Fruit fly (Drosophila melanogaster) whole organism, prepupa: ENCODE measurements around the gene CG15155.

Experiments used
- Blimp-1 ChIP-seq: fragments of 200-800 bp; sonication (Bioruptor generic); optimal IDR thresholded peaks from 3 replicates; lab custom pipeline; 2017; ENCODE audit warnings: missing biosample characterization, missing genetic modification characterization, mild to moderate bottlenecking, moderate library complexity, missing genetic modification reagents
- CG10631 ChIP-seq: fragments of 200-800 bp; sonication (Bioruptor generic); optimal IDR thresholded peaks from 2 replicates; lab custom pipeline; 2016; ENCODE audit warnings: missing biosample characterization, missing genetic modification characterization
- CG11294 ChIP-seq: fragments of 200-800 bp; sonication (Bioruptor generic); IDR thresholded peaks from 2 replicates; pipeline ENCODE4 v1.3.6; 2022; ENCODE audit warnings: missing biosample characterization, missing genetic modification characterization
- CG11762 ChIP-seq: fragments of 200-800 bp; sonication (Bioruptor generic); optimal IDR thresholded peaks from 3 replicates; lab custom pipeline; 2016; ENCODE audit warnings: missing biosample characterization, missing genetic modification characterization; ENCODE audit not compliant: insufficient read depth
- CG11902 ChIP-seq: fragments of 200-800 bp; sonication (Bioruptor generic); optimal IDR thresholded peaks from 3 replicates; lab custom pipeline; 2016; ENCODE audit warnings: missing biosample characterization, missing genetic modification characterization
- CG1621 ChIP-seq: fragments of 200-800 bp; sonication (Bioruptor generic); optimal IDR thresholded peaks from 3 replicates; lab custom pipeline; 2018; ENCODE audit warnings: missing biosample characterization, mild to moderate bottlenecking, missing genetic modification characterization
- CG16779 ChIP-seq: fragments of 200-800 bp; sonication (Bioruptor generic); optimal IDR thresholded peaks from 3 replicates; lab custom pipeline; 2017; ENCODE audit warnings: missing biosample characterization, mild to moderate bottlenecking, missing genetic modification characterization
- CG3032 ChIP-seq: fragments of 200-800 bp; optimal IDR thresholded peaks from 2 replicates; lab custom pipeline; 2019; ENCODE audit warnings: missing biosample characterization, mild to moderate bottlenecking, missing genetic modification characterization, moderate library complexity
- CG31627 ChIP-seq: fragments of 200-800 bp; sonication (Bioruptor generic); optimal IDR thresholded peaks from 3 replicates; lab custom pipeline; 2016; ENCODE audit warnings: missing biosample characterization, missing genetic modification characterization
- CG34406 ChIP-seq: fragments of 200-800 bp; sonication (Bioruptor generic); optimal IDR thresholded peaks from 3 replicates; lab custom pipeline; 2016; ENCODE audit warnings: missing biosample characterization, missing genetic modification characterization
- CG4318 ChIP-seq: fragments of 200-800 bp; sonication (Bioruptor generic); optimal IDR thresholded peaks from 3 replicates; lab custom pipeline; 2017; ENCODE audit warnings: missing biosample characterization, mild to moderate bottlenecking, missing genetic modification characterization
- CG6276 ChIP-seq: fragments of 200-800 bp; sonication (Bioruptor generic); optimal IDR thresholded peaks from 2 replicates; lab custom pipeline; 2017; ENCODE audit warnings: missing biosample characterization, mild to moderate bottlenecking, missing genetic modification characterization
- CG6808 ChIP-seq: fragments of 200-800 bp; sonication (Bioruptor generic); optimal IDR thresholded peaks from 3 replicates; lab custom pipeline; 2017; ENCODE audit warnings: missing biosample characterization, missing genetic modification characterization, mild to moderate bottlenecking, moderate library complexity, missing genetic modification reagents
- CG7368 ChIP-seq: fragments of 200-800 bp; sonication (Bioruptor generic); optimal IDR thresholded peaks from 3 replicates; lab custom pipeline; 2016; ENCODE audit warnings: missing biosample characterization, missing genetic modification characterization
- CG8119 ChIP-seq: fragments of 200-800 bp; sonication (Bioruptor generic); IDR thresholded peaks from 3 replicates; pipeline ENCODE4 v1.3.6; 2022; ENCODE audit warnings: missing biosample characterization, missing genetic modification characterization
- CG8319 ChIP-seq: fragments of 200-800 bp; sonication (Bioruptor generic); optimal IDR thresholded peaks from 3 replicates; lab custom pipeline; 2016; ENCODE audit warnings: missing biosample characterization, missing genetic modification characterization
- CG8632 ChIP-seq: fragments of 200-800 bp; sonication (Bioruptor generic); optimal IDR thresholded peaks from 3 replicates; lab custom pipeline; 2016; ENCODE audit warnings: missing biosample characterization, missing genetic modification characterization
- CG9139 ChIP-seq: fragments of 200-800 bp; sonication (Bioruptor generic); optimal IDR thresholded peaks from 3 replicates; lab custom pipeline; 2017; ENCODE audit warnings: missing biosample characterization, mild to moderate bottlenecking, missing genetic modification characterization
- Eip75B ChIP-seq: fragments of 200-800 bp; sonication (Bioruptor generic); optimal IDR thresholded peaks from 3 replicates; lab custom pipeline; 2016; ENCODE audit warnings: missing biosample characterization, missing genetic modification characterization
- Eip78C ChIP-seq: fragments of 200-800 bp; sonication (Bioruptor generic); peaks from one replicate; lab custom pipeline; 2016; ENCODE audit warnings: missing biosample characterization, missing genetic modification characterization
- Eip93F ChIP-seq: fragments of 200-800 bp; sonication (Bioruptor generic); optimal IDR thresholded peaks from 2 replicates; lab custom pipeline; 2016; ENCODE audit warnings: missing biosample characterization, mild to moderate bottlenecking, missing genetic modification characterization
- Ets21C ChIP-seq: fragments of 200-800 bp; sonication (Bioruptor generic); optimal IDR thresholded peaks from 3 replicates; lab custom pipeline; 2016; ENCODE audit warnings: missing biosample characterization, missing genetic modification characterization
- Ets96B ChIP-seq: fragments of 200-800 bp; optimal IDR thresholded peaks from 2 replicates; lab custom pipeline; 2019; ENCODE audit warnings: missing biosample characterization, mild to moderate bottlenecking, missing genetic modification characterization, moderate library complexity
- Hr39 ChIP-seq: fragments of 200-800 bp; sonication (Bioruptor generic); optimal IDR thresholded peaks from 2 replicates; lab custom pipeline; 2016; ENCODE audit warnings: missing biosample characterization, missing genetic modification characterization
- Hr4 ChIP-seq: fragments of 200-800 bp; sonication (Bioruptor generic); optimal IDR thresholded peaks from 3 replicates; lab custom pipeline; 2016; ENCODE audit warnings: missing biosample characterization, missing genetic modification characterization
- OdsH ChIP-seq: fragments of 200-800 bp; sonication (Bioruptor generic); optimal IDR thresholded peaks from 3 replicates; lab custom pipeline; 2016; ENCODE audit warnings: missing biosample characterization, missing genetic modification characterization
- Sox102F ChIP-seq: fragments of 200-800 bp; sonication (Bioruptor generic); optimal IDR thresholded peaks from 2 replicates; lab custom pipeline; 2016; ENCODE audit warnings: missing biosample characterization, mild to moderate bottlenecking, missing genetic modification characterization
- Sox15 ChIP-seq: fragments of 200-800 bp; sonication (Bioruptor generic); optimal IDR thresholded peaks from 3 replicates; lab custom pipeline; 2016; ENCODE audit warnings: missing biosample characterization, missing genetic modification characterization
- achi ChIP-seq: fragments of 200-800 bp; sonication (Bioruptor generic); optimal IDR thresholded peaks from 3 replicates; lab custom pipeline; 2016; ENCODE audit warnings: missing biosample characterization, missing genetic modification characterization
- acj6 ChIP-seq: fragments of 200-800 bp; sonication (Bioruptor generic); optimal IDR thresholded peaks from 3 replicates; lab custom pipeline; 2016; ENCODE audit warnings: missing biosample characterization, missing genetic modification characterization
- cyc ChIP-seq: fragments of 200-800 bp; sonication (Bioruptor generic); optimal IDR thresholded peaks from 3 replicates; lab custom pipeline; 2016; ENCODE audit warnings: missing biosample characterization, missing genetic modification characterization
- dac ChIP-seq: fragments of 200-800 bp; sonication (Bioruptor generic); optimal IDR thresholded peaks from 2 replicates; lab custom pipeline; 2017; ENCODE audit warnings: missing biosample characterization, mild to moderate bottlenecking, missing genetic modification characterization
- dsx ChIP-seq: fragments of 200-800 bp; optimal IDR thresholded peaks from 3 replicates; lab custom pipeline; 2019; ENCODE audit warnings: missing biosample characterization, mild to moderate bottlenecking, missing genetic modification characterization, moderate library complexity; ENCODE audit not compliant: poor library complexity, severe bottlenecking
- esn ChIP-seq: fragments of 200-800 bp; sonication (Bioruptor generic); optimal IDR thresholded peaks from 2 replicates; lab custom pipeline; 2016; ENCODE audit warnings: missing biosample characterization, mild to moderate bottlenecking, missing genetic modification characterization, moderate library complexity
- fd59A ChIP-seq: fragments of 200-800 bp; sonication (Bioruptor generic); optimal IDR thresholded peaks from 2 replicates; lab custom pipeline; 2017; ENCODE audit warnings: missing biosample characterization, mild to moderate bottlenecking, missing genetic modification characterization, missing genetic modification reagents
- fkh ChIP-seq: fragments of 200-800 bp; sonication (Bioruptor generic); optimal IDR thresholded peaks from 3 replicates; lab custom pipeline; 2017; ENCODE audit warnings: missing biosample characterization, mild to moderate bottlenecking, missing genetic modification characterization, moderate library complexity
- pdm3 ChIP-seq: fragments of 200-800 bp; sonication (Bioruptor generic); optimal IDR thresholded peaks from 3 replicates; lab custom pipeline; 2016; ENCODE audit warnings: missing biosample characterization, missing genetic modification characterization
- salr ChIP-seq, 2 experiments: fragments of 200-800 bp; sonication (Bioruptor generic); optimal IDR thresholded peaks; 3 replicates each; lab custom pipeline; 2016 to 2018; ENCODE audit warnings: missing biosample characterization in 2 of 2, missing genetic modification characterization in 2 of 2, mild to moderate bottlenecking in 1 of 2
- ss ChIP-seq, 2 experiments: fragments of 200-800 bp; sonication (Bioruptor generic); optimal IDR thresholded peaks; 2 replicates in 1 of 2; 3 replicates in 1 of 2; lab custom pipeline; 2017 to 2018; ENCODE audit warnings: mild to moderate bottlenecking in 2 of 2, missing biosample characterization in 2 of 2, missing genetic modification characterization in 2 of 2, moderate library complexity in 1 of 2
- topi ChIP-seq: fragments of 200-800 bp; sonication (Bioruptor generic); optimal IDR thresholded peaks from 3 replicates; lab custom pipeline; 2016; ENCODE audit warnings: missing biosample characterization, missing genetic modification characterization
- vri ChIP-seq: fragments of 200-800 bp; sonication (Bioruptor generic); optimal IDR thresholded peaks from 3 replicates; lab custom pipeline; 2016; ENCODE audit warnings: missing biosample characterization, mild to moderate bottlenecking, missing genetic modification characterization

CG15155 gene

DNA sequence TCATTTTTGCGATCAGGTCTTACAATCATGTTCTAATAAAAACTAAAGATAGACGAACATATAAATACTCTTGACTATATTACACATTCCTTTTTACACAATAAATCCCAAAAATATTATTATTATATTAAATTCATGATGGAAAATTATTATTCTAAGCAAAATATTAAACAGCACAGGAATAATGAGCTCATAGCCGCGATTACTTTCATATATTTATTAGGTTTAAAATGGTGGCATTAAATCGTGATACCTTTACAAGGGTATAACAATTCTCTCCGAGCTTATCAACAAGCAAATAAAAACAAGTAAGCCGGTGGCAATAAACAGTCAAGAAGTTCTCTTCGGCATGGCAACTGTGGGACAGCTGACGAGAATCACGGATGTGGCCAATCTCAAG is 1.6 kb upstream of the CG15155 start, which contains the start of gene CG17681:
Gene CG17681, plus strand, starts transcription at position 56 of the 400 bp plus-strand sequence.
- peak; percentile 42 for TF ChIP-seq cyc
- peak; percentile 37 for TF ChIP-seq topi (GFP tag; lab: Kevin White, UChicago)
- peak; percentile 21 for TF ChIP-seq CG10631
- peak; percentile 44 for TF ChIP-seq OdsH
- no peak for TF ChIP-seq Ets96B (tag; lab: Kevin White, UChicago)
- TF ChIP-seq acj6 (GFP tag; lab: Kevin White, UChicago) = no peak
- peak; percentile 18 for TF ChIP-seq esn (GFP tag; lab: Kevin White, UChicago)
- peak; percentile 1 for TF ChIP-seq Hr39 (GFP tag; lab: Kevin White, UChicago)
- peak; percentile 54 for TF ChIP-seq fkh (GFP tag; lab: Kevin White, UChicago)

DNA sequence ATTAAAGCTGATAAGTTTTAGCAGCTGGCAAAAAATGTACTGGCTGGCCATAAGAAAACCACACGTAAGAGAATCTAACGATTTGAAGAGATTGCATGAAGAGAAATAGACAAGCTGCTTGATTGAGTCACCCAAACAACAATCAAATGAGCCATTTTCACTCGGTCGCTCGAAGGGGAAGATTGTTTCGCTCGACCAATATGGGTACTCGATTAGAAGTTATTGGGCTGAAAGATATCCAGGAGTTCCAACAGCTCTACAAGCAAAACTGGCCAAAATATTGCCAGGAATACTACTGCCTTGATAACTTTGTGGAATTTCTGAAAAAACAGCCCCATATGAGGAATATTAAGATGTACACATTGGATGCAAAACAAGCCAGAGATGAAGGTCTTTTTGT is 1.2 kb downstream of the CG15155 start, which contains the start of gene CG5783:
Gene CG5783, plus strand, starts transcription at position 167 of the 400 bp plus-strand sequence.
- TF ChIP-seq ss (GFP tag; optimal IDR thresholded peaks at IDR 0.05; lab: Kevin White, UChicago) (no peak), Ets21C (GFP tag; lab: Kevin White, UChicago) (no peak), CG34406 (no peak), dsx (GFP tag; lab: Kevin White, UChicago) (no peak), Hr39 (GFP tag; lab: Kevin White, UChicago) (no peak), Sox102F (no peak), CG9139 (GFP tag; lab: Kevin White, UChicago) (no peak)

DNA sequence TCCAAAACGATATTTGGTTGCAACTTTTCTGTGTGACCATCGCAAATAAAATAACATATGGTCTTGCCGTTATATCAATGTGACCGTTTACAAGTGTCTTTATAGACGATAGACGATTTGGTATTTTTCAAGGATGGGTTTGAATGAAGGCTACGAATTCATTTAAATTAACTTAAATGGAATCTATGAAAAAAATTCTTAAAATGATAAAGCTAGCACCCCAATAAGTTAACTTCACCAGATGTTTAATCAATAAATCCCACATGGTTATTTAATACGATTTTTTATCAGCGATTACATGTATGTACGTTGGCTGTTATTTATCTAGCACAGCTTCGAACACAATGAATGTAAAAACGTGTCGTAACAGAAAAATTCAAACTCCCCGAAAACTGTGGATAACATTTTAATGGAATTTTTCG is 4.0 kb downstream of the CG15155 start:
- peak; percentile 20 for TF ChIP-seq fkh (GFP tag; lab: Kevin White, UChicago)
- TF ChIP-seq CG7368 = no peak

DNA sequence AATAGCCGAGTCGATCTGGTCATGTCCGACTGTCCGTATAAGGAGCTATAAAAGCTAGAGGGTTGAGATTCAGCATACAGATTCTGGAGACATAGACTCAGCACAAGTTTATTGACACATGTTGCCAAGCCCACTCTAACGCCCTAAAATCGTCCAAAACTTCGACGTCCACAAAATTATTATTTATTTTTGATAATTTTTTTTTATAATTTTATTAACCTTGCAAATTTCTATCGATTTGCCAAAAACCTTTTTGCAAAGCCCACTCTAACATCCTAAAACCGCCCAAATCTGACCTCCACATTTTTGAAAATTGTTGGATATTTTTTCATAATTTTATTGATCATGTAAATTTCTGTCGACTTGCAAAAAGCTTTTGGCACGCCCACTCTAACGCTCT is 4.5 kb downstream of the CG15155 start, which contains the start of gene JMJD4:
Gene JMJD4, minus strand, starts transcription at position 101 of the 400 bp plus-strand sequence.
- TF ChIP-seq CG10631 (no peak), dac (GFP tag; lab: Kevin White, UChicago) (no peak), vri (no peak), CG9139 (GFP tag; lab: Kevin White, UChicago) (no peak), Ets21C (GFP tag; lab: Kevin White, UChicago) (no peak), salr (GFP tag; optimal IDR thresholded peaks at IDR 0.05; lab: Kevin White, UChicago) (no peak), achi (GFP tag; lab: Kevin White, UChicago) (no peak), CG3032 (tag; lab: Kevin White, UChicago) (no peak), Eip93F (GFP tag; lab: Kevin White, UChicago) (no peak), CG31627 (GFP tag; lab: Kevin White, UChicago) (no peak), CG1621 (tag; lab: Kevin White, UChicago) (no peak), CG8632 (GFP tag; lab: Kevin White, UChicago) (no peak), Eip78C (no peak)
- TF ChIP-seq, all 60 proteins: peak for 0

DNA sequence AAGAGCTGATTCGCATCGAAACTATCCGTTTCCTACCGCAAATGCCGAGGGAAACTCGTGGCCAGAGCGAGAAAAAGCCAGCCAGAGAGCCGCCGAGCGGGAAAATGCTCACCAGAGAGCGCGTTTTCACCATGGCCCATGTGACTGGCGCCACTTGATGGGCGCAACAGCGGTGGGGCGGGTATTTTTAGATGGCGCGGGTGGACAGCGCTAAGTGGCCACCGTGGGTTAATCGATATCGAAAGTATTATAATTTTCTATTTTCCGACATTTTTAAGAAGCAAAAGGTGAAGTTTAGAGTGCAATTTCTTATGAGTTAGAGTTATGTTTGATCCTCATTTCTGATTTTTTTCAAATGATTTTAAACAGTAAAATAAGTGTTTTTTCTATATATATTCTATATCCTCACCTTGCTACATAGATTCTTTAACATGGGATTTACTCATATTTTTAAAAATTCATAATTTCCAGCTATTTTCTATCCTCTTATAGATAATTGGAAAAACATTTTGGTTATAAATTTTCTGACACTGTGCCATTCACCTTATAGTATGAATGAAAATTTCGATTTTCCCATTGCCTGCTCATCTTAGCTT is 30.1 kb downstream of the CG15155 start, which contains the start of gene Ptp36E:
Gene Ptp36E, minus strand, starts transcription at position 360 of the 596 bp plus-strand sequence.
- TF ChIP-seq topi (GFP tag; lab: Kevin White, UChicago) (no peak), CG10631 (peak; percentile 60), CG6808 (GFP tag; lab: Kevin White, UChicago) (peak; percentile 20), Eip75B (GFP tag; lab: Kevin White, UChicago) (peak; percentile 32), CG11762 (GFP tag; lab: Kevin White, UChicago) (peak; percentile 23), CG8319 (no peak), esn (GFP tag; lab: Kevin White, UChicago) (no peak), Sox15 (GFP tag; lab: Kevin White, UChicago) (no peak), CG11294 (peak; percentile 81; the same call in 1 of the 2 replicates), Blimp-1 (no peak), CG8119 (GFP tag; lab: Robert Waterston, UW) (peak; percentile 83), Hr4 (GFP tag; lab: Kevin White, UChicago) (peak; percentile 76), CG8632 (GFP tag; lab: Kevin White, UChicago) (no peak), ss (GFP tag; optimal IDR thresholded peaks at IDR 0.05; lab: Kevin White, UChicago) (no peak), fd59A (GFP tag; lab: Kevin White, UChicago) (no peak), CG31627 (GFP tag; lab: Kevin White, UChicago) (no peak), CG4318 (GFP tag; lab: Kevin White, UChicago) (peak; percentile 59), CG16779 (peak; percentile 26), CG11902 (GFP tag; lab: Kevin White, UChicago) (no peak), CG1621 (tag; lab: Kevin White, UChicago) (no peak), CG6276 (GFP tag; lab: Kevin White, UChicago) (peak; percentile 77), pdm3 (GFP tag; lab: Kevin White, UChicago) (peak; percentile 45), fkh (GFP tag; lab: Kevin White, UChicago) (no peak), Ets96B (tag; lab: Kevin White, UChicago) (peak; percentile 72)
